Fruit fly (Drosophila melanogaster): ENCODE data around the gene orb.
A peak's percentile ranks its signal among the peaks of the same experiment; 100 is the strongest.

The orb gene

dm6 chr3R:23214603-23215433, 65.8 kb downstream of the orb start:
- TF ChIP-seq CG8301 (tag; optimal IDR thresholded peaks at IDR 0.05) = peak; percentile 1
- no peak for TF ChIP-seq rn (GFP tag; IDR thresholded peaks at IDR 0.05)
- TF ChIP-seq CG8159 (tag; optimal IDR thresholded peaks at IDR 0.05) = no peak
- TF ChIP-seq gl (tag; optimal IDR thresholded peaks at IDR 0.05) = peak; percentile 43
- TF ChIP-seq CG4496 (GFP tag; IDR thresholded peaks at IDR 0.05) = peak; percentile 67; the same call in 2 of the 3 replicates
- TF ChIP-seq CG12605 (GFP tag; IDR thresholded peaks at IDR 0.05) = peak; percentile 76

DNA sequence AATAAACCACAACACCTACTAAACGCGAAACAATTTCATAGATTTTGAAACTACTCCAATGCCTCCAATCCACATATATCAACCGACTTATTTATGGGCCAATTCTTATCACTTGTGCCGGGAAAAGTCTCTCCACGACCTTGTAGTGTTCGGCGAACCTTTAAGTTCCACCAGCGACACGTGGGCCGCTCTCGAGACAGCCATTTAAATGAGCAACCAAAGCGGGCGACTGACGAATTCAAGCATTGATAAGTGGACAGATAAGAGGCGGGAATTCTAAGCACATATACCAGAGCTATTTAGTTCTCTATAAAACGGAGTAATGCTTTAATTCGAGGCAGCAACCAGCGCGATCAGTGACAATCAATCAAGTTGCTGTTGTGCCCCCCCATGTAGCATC, 67.9 kb downstream of the orb start:
- TF ChIP-seq fd96Ca (GFP tag; IDR thresholded peaks at IDR 0.05) = no peak
- no peak for TF ChIP-seq CG9948 (tag; optimal IDR thresholded peaks at IDR 0.05)
- TF ChIP-seq CG34367 (tag; optimal IDR thresholded peaks at IDR 0.05) = no peak
- no peak for TF ChIP-seq CG32121 (GFP tag; IDR thresholded peaks at IDR 0.05)
- TF ChIP-seq CG17806 (tag; optimal IDR thresholded peaks at IDR 0.05) = no peak

DNA sequence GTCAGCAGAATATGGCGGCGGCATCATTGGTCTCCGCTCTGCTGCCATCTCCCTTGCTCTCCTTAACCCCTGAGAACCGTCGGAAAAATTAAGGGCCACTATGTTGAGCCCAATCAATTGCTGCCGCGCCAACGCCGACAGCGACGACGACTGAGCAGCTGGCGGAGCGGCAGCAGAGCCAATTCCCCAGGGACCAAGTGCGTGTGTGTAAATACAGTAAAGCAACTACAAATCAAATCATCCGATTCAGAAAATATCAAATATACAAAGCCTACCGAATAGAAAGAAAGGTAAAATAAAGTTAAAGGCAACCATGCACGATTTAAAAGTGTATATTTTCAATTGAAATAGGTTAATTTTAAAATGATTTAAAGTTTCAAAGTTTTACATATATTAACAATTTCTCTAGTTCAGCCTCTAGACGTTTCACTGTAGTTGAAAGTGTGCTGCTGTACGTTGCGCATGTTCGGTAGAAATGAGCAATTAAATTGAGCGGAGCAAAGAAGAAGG, 68.9 kb downstream of the orb start:
- TF ChIP-seq D1 (tag; optimal IDR thresholded peaks at IDR 0.05) (no peak), CG15710 (tag; optimal IDR thresholded peaks at IDR 0.05) (peak; percentile 31), CG17806 (tag; optimal IDR thresholded peaks at IDR 0.05) (peak; percentile 33), CG8301 (tag; optimal IDR thresholded peaks at IDR 0.05) (peak; percentile 13), Snoo (tag; optimal IDR thresholded peaks at IDR 0.05) (peak; percentile 24), Pif1A (GFP tag; optimal IDR thresholded peaks at IDR 0.05) (peak; percentile 49), CG8159 (tag; optimal IDR thresholded peaks at IDR 0.05) (peak; percentile 61), Pif1B (GFP tag; optimal IDR thresholded peaks at IDR 0.05) (no peak), CG12605 (GFP tag; IDR thresholded peaks at IDR 0.05) (no peak), CG14655 (GFP tag; optimal IDR thresholded peaks at IDR 0.05) (peak; percentile 28), CG9948 (tag; optimal IDR thresholded peaks at IDR 0.05) (peak; percentile 31)
